Fruit fly (Drosophila melanogaster) whole organism, larva: ENCODE data around the gene Cp7Fc.

ENCODE experiments used
- noc ChIP-seq: fragments of 200-800 bp; sonication (Bioruptor generic); optimal IDR thresholded peaks from 3 replicates; lab custom pipeline; 2019; ENCODE audit warnings: missing biosample characterization, mild to moderate bottlenecking, missing genetic modification characterization, moderate library complexity

The Cp7Fc gene

DNA sequence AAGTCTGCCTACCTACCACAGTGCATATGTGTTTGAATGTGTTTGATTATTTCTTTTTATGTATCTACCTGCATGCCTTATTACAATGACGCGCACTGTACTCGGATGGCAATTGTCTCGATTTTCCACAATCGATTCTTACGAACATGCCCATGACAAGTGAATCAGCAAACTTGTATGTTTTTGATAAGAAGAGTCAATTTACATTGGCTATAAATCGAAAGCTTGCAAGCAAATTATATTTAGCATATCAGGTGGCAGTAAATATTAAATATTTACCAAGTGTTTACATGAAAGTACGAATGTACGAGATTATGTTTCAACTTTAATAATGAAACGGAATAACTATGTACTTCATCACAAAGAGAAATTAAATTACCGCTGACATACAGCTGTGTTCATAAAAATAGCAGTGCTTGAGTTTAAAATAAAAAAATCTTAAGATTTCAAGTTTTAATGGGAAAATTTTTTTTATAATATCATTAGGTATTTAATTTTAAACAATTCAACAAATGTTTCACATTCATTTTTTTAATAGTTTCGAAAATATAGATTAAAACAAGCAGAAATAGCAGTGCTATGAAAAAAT, 17.4 kb upstream of the Cp7Fc start:
- no peak for TF ChIP-seq noc (tag; lab: Kevin White, UChicago)

DNA sequence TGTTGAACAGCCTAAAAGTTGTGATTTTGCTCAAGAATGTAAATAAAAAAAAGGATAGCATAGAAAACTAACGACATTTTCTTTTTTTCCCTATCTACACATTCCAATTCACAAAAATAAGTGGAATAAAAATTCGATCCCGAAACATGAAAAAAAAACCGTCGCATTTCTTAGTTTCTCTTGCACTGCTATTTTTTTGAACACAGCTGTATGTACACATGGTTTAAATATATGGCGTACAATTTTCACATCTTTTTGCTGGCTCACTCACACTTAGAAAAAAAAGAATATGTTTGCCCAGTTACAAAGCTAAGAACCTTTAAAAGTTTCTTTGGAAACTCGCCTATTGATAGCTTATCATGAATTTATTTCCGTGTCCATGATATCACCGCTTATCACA, 16.7 kb upstream of the Cp7Fc start:
- TF ChIP-seq noc (tag; lab: Kevin White, UChicago): no peak

DNA sequence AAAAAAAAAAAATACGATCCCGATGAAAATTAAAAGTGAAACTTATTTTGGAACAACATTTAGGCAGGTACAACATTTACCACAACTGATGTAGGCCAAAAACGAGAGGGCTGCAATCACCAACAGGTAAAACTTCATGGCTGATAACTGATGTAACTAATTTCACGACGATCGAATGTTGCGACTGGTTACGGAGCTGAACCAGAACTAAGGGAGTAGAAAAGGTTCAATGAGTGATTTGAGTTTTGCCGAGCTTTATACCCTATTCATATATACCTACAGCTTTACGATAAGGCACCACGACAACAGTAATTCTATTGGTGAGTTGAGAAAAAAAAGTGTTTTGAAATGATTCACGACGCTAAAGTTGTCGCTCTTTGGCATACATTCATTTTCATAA, 16.2 kb upstream of the Cp7Fc start, which contains the start of gene CG15347:
CG15347 (minus strand) TSS at position 213 of the 400 bp plus-strand sequence.
- TF ChIP-seq noc (tag; lab: Kevin White, UChicago): no peak

DNA sequence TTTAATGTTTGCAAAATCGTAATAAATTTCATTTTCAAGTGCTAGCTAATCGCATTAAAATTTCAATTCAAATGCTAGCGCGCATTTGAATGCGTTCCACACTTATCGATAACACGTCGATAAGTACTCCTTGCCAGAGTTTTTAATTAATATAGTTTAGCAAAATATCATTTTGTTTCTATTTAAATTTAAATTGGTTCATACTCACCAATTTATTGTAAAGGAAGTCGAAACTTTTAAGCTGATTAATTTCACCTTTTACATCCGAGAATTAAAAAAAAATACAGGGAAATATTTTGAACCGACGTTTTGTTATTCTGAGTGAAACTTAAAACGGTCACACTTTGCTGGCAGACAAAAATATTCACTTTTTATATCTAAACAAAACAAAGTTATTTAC, 15.8 kb upstream of the Cp7Fc start, which contains the start of gene Es2:
Es2 (plus strand) TSS at position 333 of the 400 bp plus-strand sequence.
- no peak for TF ChIP-seq noc (tag; lab: Kevin White, UChicago)

DNA sequence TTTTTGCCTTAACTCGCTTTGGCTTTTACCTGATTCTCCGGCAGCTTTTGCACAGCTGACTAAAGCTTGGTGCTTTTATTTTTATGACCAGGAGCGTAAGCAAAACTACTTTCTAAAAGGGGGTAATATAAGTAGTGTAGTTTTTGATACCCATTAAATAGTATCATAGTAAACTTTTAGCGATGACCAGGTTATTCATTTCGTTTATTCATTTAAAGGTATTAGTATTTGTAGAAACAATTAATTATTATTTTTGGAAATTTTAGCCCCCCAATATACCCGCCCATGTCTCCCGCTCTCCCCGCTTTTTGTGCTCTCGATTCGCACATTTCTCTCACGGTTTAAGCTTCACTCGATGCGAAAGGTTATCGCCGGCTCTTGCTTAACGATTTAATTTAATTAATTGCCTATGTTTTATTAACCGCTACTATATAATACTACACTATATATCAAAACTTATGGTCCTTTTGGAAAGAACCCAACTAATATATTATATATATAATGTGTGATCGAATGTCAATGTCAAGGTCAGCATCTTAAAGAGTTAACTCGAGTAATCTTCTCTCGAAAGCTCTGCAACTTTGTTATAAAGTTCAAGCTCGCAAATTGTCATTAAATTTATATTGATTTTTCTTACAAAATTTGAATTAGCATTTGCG, 12.4 kb upstream of the Cp7Fc start, which contains the start of gene Sptr:
Sptr (minus strand) TSS at position 61 of the 659 bp plus-strand sequence.
- peak; percentile 96 for TF ChIP-seq noc (tag; lab: Kevin White, UChicago)

DNA sequence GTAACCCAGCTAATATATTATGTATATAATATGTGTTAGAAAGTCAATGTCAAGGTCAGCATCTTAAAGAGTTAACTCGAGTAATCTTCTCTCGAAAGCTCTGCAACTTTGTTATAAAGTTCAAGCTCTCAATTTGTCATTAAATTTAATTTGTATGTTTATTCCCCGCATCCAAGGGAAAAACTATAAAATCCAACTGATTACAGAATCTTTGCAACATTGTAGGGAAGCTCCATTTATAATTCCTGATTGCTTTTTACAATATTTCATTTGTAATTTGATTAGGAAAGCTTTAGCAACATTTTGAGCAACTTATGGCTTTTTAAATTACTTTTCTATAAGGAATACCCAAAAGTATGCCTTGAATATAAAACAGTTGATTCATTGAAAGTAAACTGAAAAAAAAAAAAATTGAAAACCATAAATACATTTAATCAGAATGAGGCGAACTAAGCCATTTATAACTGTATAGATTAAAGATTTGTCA, 10.1 kb upstream of the Cp7Fc start:
- TF ChIP-seq noc (tag; lab: Kevin White, UChicago): no peak

DNA sequence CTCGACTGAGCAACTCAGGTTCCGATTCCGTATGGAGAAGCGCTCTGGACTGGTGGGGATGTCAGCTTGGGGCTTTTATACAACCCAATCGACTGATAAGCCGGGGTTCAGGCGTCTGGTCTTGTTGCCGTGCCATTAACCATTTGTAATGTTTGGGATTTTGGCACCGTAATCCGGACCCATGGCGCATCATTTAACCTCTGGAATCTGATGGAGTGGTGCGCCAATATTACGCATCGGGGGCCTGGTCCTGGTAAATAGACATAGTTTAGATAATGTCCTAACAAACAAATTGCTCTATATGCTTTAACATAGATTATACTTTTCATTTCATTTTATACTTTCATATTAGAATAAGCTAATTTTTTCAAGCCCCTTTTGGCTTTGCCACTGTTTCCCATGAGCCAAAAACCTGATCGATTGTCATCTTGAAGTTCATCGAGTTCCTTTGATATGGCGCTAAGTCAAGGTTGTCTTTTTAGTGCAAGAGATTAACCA, 7.9 kb upstream of the Cp7Fc start, which contains the start of gene CG12116:
CG12116 (minus strand) TSS at position 51 of the 498 bp plus-strand sequence.
- peak; percentile 40 for TF ChIP-seq noc (tag; lab: Kevin White, UChicago)

DNA sequence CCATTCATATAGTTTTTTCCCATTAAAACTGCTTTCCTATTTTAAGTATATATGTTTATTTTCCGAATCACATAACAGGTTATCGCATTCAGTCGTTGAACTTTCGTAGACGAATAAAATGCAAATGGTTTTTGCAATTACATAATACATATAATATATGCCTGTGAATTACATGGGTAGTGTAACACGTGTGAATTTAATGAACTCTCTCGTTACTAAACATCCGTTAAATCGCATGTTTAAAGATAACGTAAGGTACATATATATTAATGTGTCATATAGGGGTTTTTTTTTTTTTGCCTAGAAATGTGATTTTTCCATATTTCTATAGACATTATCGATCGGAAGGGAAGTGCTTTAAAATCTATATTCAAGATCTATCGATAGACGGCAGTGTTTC, 7.3 kb upstream of the Cp7Fc start:
- no peak for TF ChIP-seq noc (tag; lab: Kevin White, UChicago)

DNA sequence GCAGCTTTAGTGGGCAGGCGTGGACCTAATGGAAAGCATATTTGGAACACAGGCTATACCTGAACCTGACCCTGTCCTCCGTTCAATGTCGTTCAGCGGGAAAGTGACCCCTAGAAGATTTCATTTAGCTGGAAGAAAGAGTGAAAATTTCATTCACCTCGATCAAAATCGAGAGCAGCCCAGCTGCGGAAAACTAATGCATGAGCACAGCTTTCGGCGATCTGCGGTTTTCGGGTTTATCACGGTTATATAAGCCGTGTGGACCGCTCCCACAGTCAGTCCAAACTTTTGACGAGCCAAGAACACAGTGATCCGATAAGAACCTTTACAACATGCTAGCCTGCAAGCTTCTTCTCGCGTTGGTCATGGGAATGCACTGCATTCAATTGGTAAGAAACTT, 6.3 kb upstream of the Cp7Fc start, which contains the start of gene Cp7Fa:
Cp7Fa (plus strand) TSS at position 301 of the 400 bp plus-strand sequence.
- no peak for TF ChIP-seq noc (tag; lab: Kevin White, UChicago)

DNA sequence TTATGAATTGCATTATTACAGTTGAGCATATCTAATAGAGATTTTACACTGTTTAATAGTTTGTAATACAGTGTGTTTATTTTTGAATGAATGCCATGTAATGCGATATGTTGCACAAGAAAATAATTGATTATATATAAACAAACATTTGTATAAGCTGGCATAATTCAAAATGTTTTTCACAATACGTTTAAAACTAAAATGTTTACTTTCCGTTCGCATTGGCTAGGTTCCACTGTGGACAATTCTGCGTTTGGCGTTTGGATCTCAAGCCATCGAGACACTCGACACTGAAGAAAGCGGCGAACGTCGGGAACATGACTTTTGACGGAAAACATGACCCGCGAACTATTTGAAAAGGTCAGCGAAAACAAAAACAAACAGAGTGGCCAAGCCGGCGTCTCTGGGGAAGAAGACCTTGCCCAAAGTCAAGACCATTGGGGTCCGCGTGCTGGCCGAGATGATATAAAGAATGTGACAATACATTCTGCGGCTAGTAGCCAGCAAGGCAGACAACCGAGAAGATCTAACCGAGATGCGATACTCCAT, 3.5 kb upstream of the Cp7Fc start, which contains the start of gene Cp7Fb:
Cp7Fb (plus strand) TSS at position 499 of the 549 bp plus-strand sequence.
- TF ChIP-seq noc (tag; lab: Kevin White, UChicago): no peak

DNA sequence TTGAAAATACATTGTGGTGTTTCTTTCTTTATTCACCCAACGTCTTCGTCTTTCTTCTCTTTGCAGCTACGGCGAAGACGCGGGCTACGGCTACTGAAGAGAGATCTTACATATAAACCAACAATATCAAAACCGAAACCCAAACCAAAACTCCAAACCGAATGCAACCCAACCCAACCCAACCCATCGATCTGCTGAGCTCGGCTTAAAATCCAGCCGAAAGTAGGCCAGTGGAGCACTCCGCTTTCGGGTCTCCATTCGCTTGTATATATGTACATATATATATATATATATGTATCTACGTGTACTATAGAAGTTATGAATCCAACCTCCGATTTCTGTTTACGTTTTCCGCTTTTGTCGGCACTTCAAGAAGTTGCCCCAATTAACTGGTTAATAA, 1.3 kb upstream of the Cp7Fc start:
- TF ChIP-seq noc (tag; lab: Kevin White, UChicago): no peak

DNA sequence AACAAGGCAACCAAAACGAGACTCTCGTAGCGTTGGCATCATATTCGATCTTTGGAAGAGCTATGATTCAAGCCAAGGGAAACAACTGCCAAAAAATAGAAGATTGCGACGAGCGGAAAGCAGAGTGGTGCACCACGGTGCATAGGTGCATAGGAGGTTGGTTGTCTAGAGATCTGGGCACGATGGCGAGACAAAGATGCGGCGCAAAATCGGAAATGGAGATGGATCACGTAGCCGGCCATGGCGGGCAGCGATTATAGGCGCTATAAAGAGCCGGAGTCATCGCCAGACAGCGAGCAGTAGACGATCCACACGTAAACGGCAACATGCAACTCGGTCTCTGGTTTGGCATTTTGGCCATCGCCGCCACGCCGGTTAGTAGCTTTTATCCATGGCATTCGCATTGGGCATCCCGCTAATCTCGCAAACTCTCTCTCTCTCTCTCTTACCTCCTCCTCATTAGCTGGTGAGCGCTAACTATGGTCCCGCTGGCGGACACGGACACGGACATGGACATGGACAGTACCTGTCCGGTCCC, 2.2 kb downstream of the Cp7Fc start, which contains the start of gene Cp36:
Cp36 (plus strand) TSS at position 289 of the 538 bp plus-strand sequence.
- no peak for TF ChIP-seq noc (tag; lab: Kevin White, UChicago)

DNA sequence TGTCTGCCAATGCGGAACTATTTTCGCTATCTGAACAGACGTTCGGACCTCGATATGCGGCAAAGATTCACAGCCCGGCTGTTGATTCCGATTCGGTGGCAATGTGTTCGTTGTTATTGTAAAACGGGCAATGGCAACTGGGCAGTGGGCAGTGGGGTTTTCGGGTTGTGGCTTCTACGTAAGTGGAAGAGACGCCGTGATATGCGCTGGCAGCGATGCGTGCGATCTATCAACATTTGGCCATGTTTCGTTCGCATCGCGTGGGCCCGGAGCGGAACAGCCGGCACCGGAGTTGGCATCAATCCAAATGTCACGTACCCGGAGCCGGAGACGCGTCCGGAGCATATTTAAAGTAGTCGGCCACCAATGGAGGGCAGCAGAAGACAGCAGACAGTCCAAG, 4.5 kb downstream of the Cp7Fc start, which contains the start of gene Cp38:
Cp38 (plus strand) TSS at position 376 of the 400 bp plus-strand sequence.
- TF ChIP-seq noc (tag; lab: Kevin White, UChicago): no peak

DNA sequence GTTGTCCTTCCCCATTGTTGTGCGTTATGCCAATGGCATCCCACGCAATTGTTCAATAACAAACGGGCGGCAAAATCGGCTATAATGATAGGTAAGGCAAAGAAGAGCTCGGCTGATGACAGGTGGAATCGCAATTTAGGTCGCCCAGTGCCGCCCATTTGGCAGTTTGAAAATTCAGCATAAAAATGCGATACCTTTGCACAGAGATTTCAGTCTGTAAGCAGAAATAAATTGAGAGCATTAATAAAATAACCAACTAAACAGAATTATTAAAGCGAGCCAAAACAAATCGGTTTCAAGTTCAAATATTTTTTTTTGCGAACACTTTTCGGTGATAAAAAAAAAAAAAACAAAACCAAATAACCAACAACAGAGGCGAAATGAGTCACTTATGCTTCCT, 6.8 kb downstream of the Cp7Fc start, which contains the start of gene CG33223:
CG33223 (minus strand) TSS at position 215 of the 400 bp plus-strand sequence.
- no peak for TF ChIP-seq noc (tag; lab: Kevin White, UChicago)

DNA sequence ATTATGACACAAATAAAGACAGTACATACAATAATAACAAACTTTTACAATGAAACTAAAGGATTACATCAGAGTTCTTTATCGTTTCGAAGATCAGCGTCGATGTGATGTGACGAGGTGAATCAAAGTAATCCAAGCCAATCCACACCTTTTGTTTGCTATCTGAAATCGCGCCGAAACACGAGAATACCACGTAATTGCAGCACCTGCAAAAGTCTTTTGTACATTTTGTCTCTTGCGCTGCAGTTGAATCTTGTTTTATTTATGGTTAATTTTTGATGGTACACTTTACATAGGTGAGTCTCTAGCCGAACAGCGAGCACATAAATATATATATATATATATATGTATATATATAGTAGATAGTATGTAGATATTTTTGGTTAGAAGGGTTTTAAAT, 7.9 kb downstream of the Cp7Fc start:
- TF ChIP-seq noc (tag; lab: Kevin White, UChicago): no peak
